Fruit fly (Drosophila melanogaster): ENCODE results near the gene CG2854.

The CG2854 gene

DNA sequence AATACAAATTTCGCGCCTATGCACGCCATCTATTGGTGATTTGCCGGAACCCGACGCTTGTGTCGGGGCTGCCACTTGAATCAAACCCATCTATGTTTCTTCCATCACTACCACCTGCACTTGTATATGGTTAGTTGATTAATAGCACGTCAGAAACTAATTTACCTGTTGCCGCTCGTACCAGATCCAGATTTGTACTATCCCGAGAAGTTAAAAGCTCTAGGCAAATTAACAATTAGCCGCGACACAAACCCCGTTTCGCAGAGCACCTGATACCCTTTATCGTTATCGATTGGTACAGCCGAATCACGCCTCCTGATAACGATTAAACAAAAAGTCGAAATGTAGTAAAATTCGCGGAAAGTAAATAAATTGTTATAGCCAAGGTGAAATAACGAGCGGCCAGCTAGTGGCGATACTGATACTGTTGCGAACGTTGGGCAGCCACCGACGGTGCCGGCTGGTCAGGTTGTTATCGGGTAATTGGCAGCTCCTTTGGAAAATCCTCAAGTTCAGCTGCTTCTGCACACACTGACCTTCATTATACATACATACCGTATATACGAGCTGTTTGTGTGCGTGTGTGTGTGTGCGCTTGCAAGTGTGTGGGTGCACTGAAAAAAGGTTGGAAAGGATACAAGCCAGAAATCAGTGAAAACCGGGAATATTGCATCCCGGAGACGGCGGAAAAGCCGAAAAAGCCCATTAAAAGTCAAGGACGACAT, 13.2 kb downstream of the CG2854 start:
- TF ChIP-seq gl (tag; optimal IDR thresholded peaks at IDR 0.05) (no peak), CG13204 (GFP tag; optimal IDR thresholded peaks at IDR 0.05) (no peak), CG14655 (GFP tag; optimal IDR thresholded peaks at IDR 0.05) (no peak), CG9948 (tag; optimal IDR thresholded peaks at IDR 0.05) (no peak), EcR (GFP tag; optimal IDR thresholded peaks at IDR 0.05) (peak; percentile 35), fd96Ca (GFP tag; IDR thresholded peaks at IDR 0.05) (no peak), CG12605 (GFP tag; IDR thresholded peaks at IDR 0.05) (no peak)

DNA sequence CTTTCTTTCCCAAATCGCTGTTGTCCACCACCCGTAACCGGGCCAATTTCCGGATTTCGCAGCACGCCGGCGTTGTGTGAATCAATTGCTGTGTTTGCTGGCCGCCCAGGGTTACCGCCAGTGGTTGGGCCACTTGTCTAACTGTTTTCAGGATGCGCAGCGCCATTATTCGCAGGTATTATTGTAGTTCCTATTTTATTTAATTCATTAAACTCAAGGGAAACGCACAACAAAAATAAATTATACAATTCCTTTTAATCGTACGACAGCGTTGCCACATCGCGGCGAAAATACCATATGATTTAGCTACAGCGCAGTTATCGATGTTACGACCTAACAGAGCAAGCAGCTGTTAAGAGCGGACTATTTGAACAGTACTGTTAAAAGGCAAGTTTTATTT, 17.4 kb downstream of the CG2854 start, which contains the start of gene mRpL14:
mRpL14 (minus strand) TSS at position 280 of the 400 bp plus-strand sequence.
- no peak for TF ChIP-seq rn (GFP tag; IDR thresholded peaks at IDR 0.05)
- no peak for TF ChIP-seq Pif1A (GFP tag; optimal IDR thresholded peaks at IDR 0.05)
- TF ChIP-seq EcR (GFP tag; optimal IDR thresholded peaks at IDR 0.05), result no peak
- no peak for TF ChIP-seq CG4496 (GFP tag; IDR thresholded peaks at IDR 0.05)
- TF ChIP-seq CG15710 (tag; optimal IDR thresholded peaks at IDR 0.05), result no peak

DNA sequence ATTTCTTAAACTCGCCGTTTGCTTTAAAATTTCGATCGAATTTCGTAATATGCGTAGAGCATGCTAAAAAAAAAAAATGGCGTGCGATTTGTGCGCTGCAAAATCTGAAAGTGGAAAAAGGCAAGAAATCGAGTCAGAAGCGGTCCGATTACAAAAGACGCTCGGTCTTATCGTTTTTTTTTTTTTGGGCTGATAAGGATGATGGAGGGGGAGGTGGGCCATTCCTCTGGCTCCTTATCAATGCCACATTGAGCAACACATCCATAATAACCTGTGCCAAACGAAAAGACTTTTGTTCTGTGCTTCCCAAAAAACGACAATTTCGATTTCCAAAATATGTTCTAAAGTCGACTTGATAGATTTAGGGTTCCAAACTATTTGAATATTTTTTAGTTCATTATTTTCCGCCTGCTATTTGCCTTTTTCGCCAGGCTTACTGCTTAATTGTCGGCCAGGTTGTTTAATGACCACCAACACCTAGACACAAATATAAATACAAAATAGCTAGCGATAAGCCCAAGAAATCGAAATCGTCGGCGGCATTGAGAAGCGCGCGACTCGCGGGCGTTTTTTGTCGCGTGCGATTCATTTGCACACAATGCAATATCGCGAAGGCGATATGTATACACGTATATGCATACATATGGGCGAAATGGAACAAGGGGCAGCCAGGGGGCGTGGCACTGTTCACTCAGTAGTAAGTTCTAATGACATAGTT, 22.7 kb downstream of the CG2854 start:
- TF ChIP-seq CG15710 (tag; optimal IDR thresholded peaks at IDR 0.05) (no peak), Pif1A (GFP tag; optimal IDR thresholded peaks at IDR 0.05) (no peak), CG9948 (tag; optimal IDR thresholded peaks at IDR 0.05) (no peak), D1 (tag; optimal IDR thresholded peaks at IDR 0.05) (no peak), EcR (GFP tag; optimal IDR thresholded peaks at IDR 0.05) (no peak), rn (GFP tag; IDR thresholded peaks at IDR 0.05) (no peak), CG10348 (GFP tag; IDR thresholded peaks at IDR 0.05) (no peak), CG13204 (GFP tag; optimal IDR thresholded peaks at IDR 0.05) (no peak), CG32121 (GFP tag; IDR thresholded peaks at IDR 0.05) (no peak), CG8159 (tag; optimal IDR thresholded peaks at IDR 0.05) (no peak), Snoo (tag; optimal IDR thresholded peaks at IDR 0.05) (no peak), CG12605 (GFP tag; IDR thresholded peaks at IDR 0.05) (no peak), CG8301 (tag; optimal IDR thresholded peaks at IDR 0.05) (no peak), CG14655 (GFP tag; optimal IDR thresholded peaks at IDR 0.05) (no peak), Ets98B (GFP tag; IDR thresholded peaks at IDR 0.05) (no peak), fd96Ca (GFP tag; IDR thresholded peaks at IDR 0.05) (no peak), Pif1B (GFP tag; optimal IDR thresholded peaks at IDR 0.05) (no peak)

DNA sequence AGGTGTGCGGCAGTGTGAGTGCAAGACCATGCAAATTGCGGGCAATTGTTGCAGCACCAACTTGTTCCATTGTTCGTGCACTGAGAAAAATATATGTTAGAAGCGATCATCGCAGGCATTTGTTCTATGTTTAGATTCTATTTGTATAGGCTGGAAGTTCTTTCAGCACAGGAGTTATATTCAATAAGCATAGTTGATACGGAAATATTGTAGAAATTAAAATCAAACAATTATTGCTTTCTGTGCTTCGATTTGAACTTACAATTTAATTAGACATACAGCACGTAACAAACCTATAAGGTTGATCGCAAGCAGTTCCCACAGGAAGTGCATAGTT, 23.3 kb downstream of the CG2854 start:
- no peak for TF ChIP-seq CG13204 (GFP tag; optimal IDR thresholded peaks at IDR 0.05)
- no peak for TF ChIP-seq CG15710 (tag; optimal IDR thresholded peaks at IDR 0.05)
- peak; percentile 3 for TF ChIP-seq CG9948 (tag; optimal IDR thresholded peaks at IDR 0.05)
- TF ChIP-seq EcR (GFP tag; optimal IDR thresholded peaks at IDR 0.05), result no peak
- TF ChIP-seq CG17806 (tag; optimal IDR thresholded peaks at IDR 0.05), result no peak
- TF ChIP-seq CG32121 (GFP tag; IDR thresholded peaks at IDR 0.05), result peak; percentile 39; the same call in 1 of the 2 replicates
- TF ChIP-seq CG34367 (tag; optimal IDR thresholded peaks at IDR 0.05), result no peak
- TF ChIP-seq Pif1A (GFP tag; optimal IDR thresholded peaks at IDR 0.05), result no peak
- TF ChIP-seq CG12605 (GFP tag; IDR thresholded peaks at IDR 0.05), result peak; percentile 42; the same call in 1 of the 2 replicates
- no peak for TF ChIP-seq gl (tag; optimal IDR thresholded peaks at IDR 0.05)
- TF ChIP-seq Ets98B (GFP tag; IDR thresholded peaks at IDR 0.05), result peak; percentile 59
- TF ChIP-seq CG14655 (GFP tag; optimal IDR thresholded peaks at IDR 0.05), result no peak
- peak; percentile 67; the same call in 2 of the 3 replicates for TF ChIP-seq fd96Ca (GFP tag; IDR thresholded peaks at IDR 0.05)
- no peak for TF ChIP-seq D1 (tag; optimal IDR thresholded peaks at IDR 0.05)
- peak; percentile 21; the same call in 1 of the 2 replicates for TF ChIP-seq CG10348 (GFP tag; IDR thresholded peaks at IDR 0.05)
- peak; percentile 80 for TF ChIP-seq CG4496 (GFP tag; IDR thresholded peaks at IDR 0.05)

DNA sequence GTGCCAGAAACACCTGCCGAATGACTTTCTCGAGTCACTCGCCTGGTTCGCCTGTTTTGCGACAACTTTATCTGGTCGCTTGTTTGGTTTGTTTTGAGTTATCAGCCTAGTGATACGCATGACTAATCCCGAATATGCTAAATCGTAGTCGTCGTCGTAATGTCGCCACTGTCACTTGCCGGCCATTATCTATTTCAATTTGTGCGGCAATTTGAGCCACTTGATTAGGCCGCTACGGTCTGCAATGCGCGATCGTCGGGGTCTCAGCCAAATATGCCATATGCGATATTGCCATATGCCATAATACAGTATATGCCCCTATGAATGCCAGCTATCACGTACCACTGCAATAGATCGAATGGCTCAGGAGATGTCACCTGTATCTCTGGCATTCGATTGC, 25.9 kb downstream of the CG2854 start:
- TF ChIP-seq Ets98B (GFP tag; IDR thresholded peaks at IDR 0.05), result no peak
- no peak for TF ChIP-seq CG17806 (tag; optimal IDR thresholded peaks at IDR 0.05)
- no peak for TF ChIP-seq Snoo (tag; optimal IDR thresholded peaks at IDR 0.05)
- TF ChIP-seq CG9948 (tag; optimal IDR thresholded peaks at IDR 0.05), result no peak
- no peak for TF ChIP-seq Pif1A (GFP tag; optimal IDR thresholded peaks at IDR 0.05)
- TF ChIP-seq D1 (tag; optimal IDR thresholded peaks at IDR 0.05), result no peak
- TF ChIP-seq CG32121 (GFP tag; IDR thresholded peaks at IDR 0.05), result no peak
- TF ChIP-seq CG12605 (GFP tag; IDR thresholded peaks at IDR 0.05), result no peak
- TF ChIP-seq CG14655 (GFP tag; optimal IDR thresholded peaks at IDR 0.05), result no peak
- TF ChIP-seq CG15710 (tag; optimal IDR thresholded peaks at IDR 0.05), result no peak
- TF ChIP-seq fd96Ca (GFP tag; IDR thresholded peaks at IDR 0.05), result no peak
- no peak for TF ChIP-seq gl (tag; optimal IDR thresholded peaks at IDR 0.05)
- TF ChIP-seq CG4496 (GFP tag; IDR thresholded peaks at IDR 0.05), result no peak
- no peak for TF ChIP-seq Pif1B (GFP tag; optimal IDR thresholded peaks at IDR 0.05)
- no peak for TF ChIP-seq CG8159 (tag; optimal IDR thresholded peaks at IDR 0.05)
- TF ChIP-seq CG8301 (tag; optimal IDR thresholded peaks at IDR 0.05), result no peak

DNA sequence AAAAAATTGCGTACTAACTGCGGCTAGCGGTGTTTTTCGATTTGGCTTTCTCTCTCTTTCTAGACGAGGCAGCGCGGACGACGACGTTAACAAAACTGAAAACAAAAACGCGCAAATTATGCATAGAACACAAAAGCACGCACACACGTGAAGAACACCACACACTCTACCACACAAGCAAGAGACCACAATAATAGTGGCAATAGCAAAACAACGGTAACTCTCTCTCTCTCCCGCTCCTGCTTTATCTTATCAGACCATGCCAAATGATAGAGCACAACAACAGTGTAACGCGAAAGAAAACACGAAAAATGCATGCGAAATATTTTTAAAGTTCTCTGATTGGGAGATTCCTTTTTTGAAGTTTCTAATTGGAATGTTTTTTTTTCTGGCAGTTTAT, 27.2 kb downstream of the CG2854 start:
- TF ChIP-seq CG8159 (tag; optimal IDR thresholded peaks at IDR 0.05) (no peak), CG34367 (tag; optimal IDR thresholded peaks at IDR 0.05) (no peak), Pif1A (GFP tag; optimal IDR thresholded peaks at IDR 0.05) (no peak), gl (tag; optimal IDR thresholded peaks at IDR 0.05) (no peak), CG10348 (GFP tag; IDR thresholded peaks at IDR 0.05) (no peak), CG14655 (GFP tag; optimal IDR thresholded peaks at IDR 0.05) (no peak), CG15710 (tag; optimal IDR thresholded peaks at IDR 0.05) (no peak), CG17806 (tag; optimal IDR thresholded peaks at IDR 0.05) (no peak), CG12605 (GFP tag; IDR thresholded peaks at IDR 0.05) (no peak), CG13204 (GFP tag; optimal IDR thresholded peaks at IDR 0.05) (no peak), rn (GFP tag; IDR thresholded peaks at IDR 0.05) (no peak), Snoo (tag; optimal IDR thresholded peaks at IDR 0.05) (no peak), CG4496 (GFP tag; IDR thresholded peaks at IDR 0.05) (no peak), fd96Ca (GFP tag; IDR thresholded peaks at IDR 0.05) (no peak), Ets98B (GFP tag; IDR thresholded peaks at IDR 0.05) (no peak), D1 (tag; optimal IDR thresholded peaks at IDR 0.05) (no peak), CG8301 (tag; optimal IDR thresholded peaks at IDR 0.05) (no peak), CG9948 (tag; optimal IDR thresholded peaks at IDR 0.05) (no peak)
